Worm (Caenorhabditis elegans) whole organism, early embryonic: ENCODE data around the gene tni-3.

Source experiments
- ama-1 ChIP-seq: fragments of 150-350 bp; optimal IDR thresholded peaks from 2 replicates; lab custom pipeline; 2014
- flt-1 ChIP-seq: fragments of 200-800 bp; sonication (Bioruptor generic); IDR thresholded peaks from 2 replicates; pipeline ENCODE4 v1.3.6; 2022; ENCODE audit warnings: missing genetic modification characterization, missing compliant biosample characterization
- pes-1 ChIP-seq: fragments of 200-800 bp; sonication (Bioruptor generic); IDR thresholded peaks from 2 replicates; pipeline ENCODE4 v1.3.6; 2022; ENCODE audit warnings: missing genetic modification reagents, missing genetic modification characterization, missing compliant biosample characterization

- no peak for TF ChIP-seq flt-1 (GFP tag; lab: Robert Waterston, UW)
- TF ChIP-seq ama-1: no peak
- no peak for TF ChIP-seq pes-1 (GFP tag; lab: Robert Waterston, UW)
Measured at ce11 chrV:16812371-16812770, 22.6 kb downstream of the tni-3 start.
